Fruit fly (Drosophila melanogaster) whole organism, embryonic: ENCODE data around the gene CNMaR.
A peak's percentile ranks its signal among the peaks of the same experiment; 100 is the strongest.

Experiments used
- Abd-B ChIP-seq: fragments of 200-800 bp; sonication (Bioruptor generic); optimal IDR thresholded peaks from 2 replicates; lab custom pipeline; 2018; ENCODE audit warnings: missing biosample characterization, mild to moderate bottlenecking, missing genetic modification characterization, moderate library complexity
- BEAF-32 ChIP-seq: fragments of 200-800 bp; sonication (Bioruptor generic); optimal IDR thresholded peaks from 3 replicates; lab custom pipeline; 2017; ENCODE audit warnings: missing biosample characterization, missing genetic modification characterization, mild to moderate bottlenecking, moderate library complexity, missing genetic modification reagents
- Bgb ChIP-seq: fragments of 200-800 bp; sonication (Bioruptor generic); IDR thresholded peaks from 2 replicates; pipeline ENCODE4 v1.3.6; 2022; ENCODE audit warnings: missing biosample characterization, missing genetic modification characterization; ENCODE audit not compliant: partially characterized antibody
- BtbVII ChIP-seq: fragments of 200-800 bp; sonication (Bioruptor generic); optimal IDR thresholded peaks from 3 replicates; lab custom pipeline; 2017; ENCODE audit warnings: missing biosample characterization, mild to moderate bottlenecking, missing genetic modification characterization
- C15 ChIP-seq: fragments of 200-800 bp; sonication (Bioruptor generic); IDR thresholded peaks from 3 replicates; pipeline ENCODE4 v1.3.6; 2022; ENCODE audit warnings: missing biosample characterization, missing genetic modification characterization
- CG1233 ChIP-seq: fragments of 200-800 bp; sonication (Bioruptor generic); optimal IDR thresholded peaks from 4 replicates; lab custom pipeline; 2018; ENCODE audit warnings: missing biosample characterization, mild to moderate bottlenecking, missing genetic modification characterization
- CG12391 ChIP-seq: fragments of 200-800 bp; sonication (Bioruptor generic); optimal IDR thresholded peaks from 3 replicates; lab custom pipeline; 2018; ENCODE audit warnings: missing biosample characterization, mild to moderate bottlenecking, missing genetic modification characterization, moderate library complexity
- CG13287 ChIP-seq: fragments of 200-800 bp; sonication (Bioruptor generic); IDR thresholded peaks from 2 replicates; pipeline ENCODE4 v1.3.6; 2022; ENCODE audit warnings: missing biosample characterization, missing genetic modification characterization; ENCODE audit not compliant: partially characterized antibody
- CG14050 ChIP-seq: fragments of 200-800 bp; sonication (Bioruptor generic); IDR thresholded peaks from 3 replicates; pipeline ENCODE4 v1.3.6; 2022; ENCODE audit warnings: missing biosample characterization, missing genetic modification characterization
- CG17385 ChIP-seq: fragments of 200-800 bp; sonication (Bioruptor generic); optimal IDR thresholded peaks from 3 replicates; lab custom pipeline; 2018; ENCODE audit warnings: missing biosample characterization, mild to moderate bottlenecking, missing genetic modification characterization
- CG17829 ChIP-seq: fragments of 200-800 bp; optimal IDR thresholded peaks from 2 replicates; lab custom pipeline; 2019; ENCODE audit warnings: missing biosample characterization, mild to moderate bottlenecking, missing genetic modification characterization, moderate library complexity
- CG2129 ChIP-seq: fragments of 200-800 bp; sonication (Bioruptor generic); IDR thresholded peaks from 2 replicates; pipeline ENCODE4 v1.3.6; 2022; ENCODE audit warnings: missing biosample characterization, missing genetic modification characterization; ENCODE audit not compliant: partially characterized antibody
- CG34376 ChIP-seq: fragments of 200-800 bp; sonication (Bioruptor generic); optimal IDR thresholded peaks from 2 replicates; lab custom pipeline; 2018; ENCODE audit warnings: missing biosample characterization, mild to moderate bottlenecking, missing genetic modification characterization
- CG34422 ChIP-seq: fragments of 200-800 bp; sonication (Bioruptor generic); IDR thresholded peaks from 3 replicates; pipeline ENCODE4 v1.3.6; 2022; ENCODE audit warnings: missing biosample characterization, missing genetic modification characterization
- CG3726 ChIP-seq: fragments of 200-800 bp; sonication (Bioruptor generic); IDR thresholded peaks from 3 replicates; pipeline ENCODE4, ENCODE4 v1.3.6; 2022; ENCODE audit warnings: missing biosample characterization, missing genetic modification characterization
- CG6272 ChIP-seq: fragments of 200-800 bp; sonication (Bioruptor generic); IDR thresholded peaks from 2 replicates; pipeline ENCODE4 v1.3.6; 2022; ENCODE audit warnings: missing biosample characterization, missing genetic modification characterization
- CG7928 ChIP-seq: fragments of 200-800 bp; sonication (Bioruptor generic); optimal IDR thresholded peaks from 2 replicates; lab custom pipeline; 2017; ENCODE audit warnings: missing biosample characterization, mild to moderate bottlenecking, missing genetic modification characterization
- CG7963 ChIP-seq: fragments of 200-800 bp; sonication (Bioruptor generic); IDR thresholded peaks from 3 replicates; pipeline ENCODE4 v1.3.6; 2022; ENCODE audit warnings: missing biosample characterization, missing genetic modification characterization; ENCODE audit not compliant: partially characterized antibody
- CG7987 ChIP-seq: fragments of 200-800 bp; sonication (Bioruptor generic); optimal IDR thresholded peaks from 2 replicates; lab custom pipeline; 2018; ENCODE audit warnings: missing biosample characterization, mild to moderate bottlenecking, missing genetic modification characterization, moderate library complexity
- Dll ChIP-seq: fragments of 200-800 bp; sonication (Bioruptor generic); IDR thresholded peaks from 4 replicates; pipeline ENCODE4 v1.3.6; 2022; ENCODE audit warnings: missing biosample characterization, missing genetic modification characterization; ENCODE audit not compliant: partially characterized antibody
- Doc3 ChIP-seq: fragments of 200-800 bp; sonication (Bioruptor generic); IDR thresholded peaks from 3 replicates; pipeline ENCODE4 v1.3.6; 2022; ENCODE audit warnings: missing biosample characterization, missing genetic modification characterization; ENCODE audit not compliant: partially characterized antibody
- Dp ChIP-seq: fragments of 200-800 bp; sonication (Bioruptor generic); optimal IDR thresholded peaks from 2 replicates; lab custom pipeline; 2018; ENCODE audit warnings: missing biosample characterization, mild to moderate bottlenecking, missing genetic modification characterization, moderate library complexity
- E2f2 ChIP-seq: fragments of 200-800 bp; sonication (Bioruptor generic); IDR thresholded peaks from 2 replicates; pipeline ENCODE4 v1.3.6; 2022; ENCODE audit warnings: missing biosample characterization, missing genetic modification characterization
- Elba2 ChIP-seq: fragments of 200-800 bp; sonication (Bioruptor generic); optimal IDR thresholded peaks from 3 replicates; lab custom pipeline; 2016; ENCODE audit warnings: missing biosample characterization, missing genetic modification characterization
- Fer1 ChIP-seq: fragments of 200-800 bp; sonication (Bioruptor generic); optimal IDR thresholded peaks from 2 replicates; lab custom pipeline; 2017; ENCODE audit warnings: missing biosample characterization, mild to moderate bottlenecking, missing genetic modification characterization
- HmgZ ChIP-seq: fragments of 200-800 bp; sonication (Bioruptor generic); optimal IDR thresholded peaks from 2 replicates; lab custom pipeline; 2018; ENCODE audit warnings: missing biosample characterization, mild to moderate bottlenecking, missing genetic modification characterization
- Hr51 ChIP-seq, 2 experiments: fragments of 200-800 bp; sonication (Bioruptor generic); optimal IDR thresholded peaks; 2 replicates in 1 of 2; 3 replicates in 1 of 2; lab custom pipeline; 2016 to 2018; ENCODE audit warnings: missing biosample characterization in 2 of 2, missing genetic modification characterization in 2 of 2, mild to moderate bottlenecking in 1 of 2, moderate library complexity in 1 of 2
- MESR4 ChIP-seq: fragments of 200-800 bp; sonication (Bioruptor generic); optimal IDR thresholded peaks from 2 replicates; lab custom pipeline; 2018; ENCODE audit warnings: missing biosample characterization, mild to moderate bottlenecking, missing genetic modification characterization, moderate library complexity
- Med ChIP-seq: fragments of 200-800 bp; sonication (Bioruptor generic); peaks from one replicate; lab custom pipeline; 2016; ENCODE audit warnings: missing biosample characterization, missing genetic modification characterization, mild to moderate bottlenecking, inconsistent platforms, moderate library complexity
- Opbp ChIP-seq: fragments of 200-800 bp; sonication (Bioruptor generic); IDR thresholded peaks from 3 replicates; pipeline ENCODE4 v1.3.6; 2022; ENCODE audit warnings: missing biosample characterization, missing genetic modification characterization; ENCODE audit not compliant: partially characterized antibody
- Taf1 ChIP-seq: fragments of 200-800 bp; sonication (Bioruptor generic); IDR thresholded peaks from 2 replicates; pipeline ENCODE4 v1.3.6; 2022; ENCODE audit warnings: missing biosample characterization, missing genetic modification characterization
- bbx ChIP-seq: fragments of 200-800 bp; sonication (Bioruptor generic); IDR thresholded peaks from 2 replicates; pipeline ENCODE4 v1.3.6; 2022; ENCODE audit warnings: missing biosample characterization, missing genetic modification characterization; ENCODE audit not compliant: partially characterized antibody
- caup ChIP-seq: fragments of 200-800 bp; sonication (Bioruptor generic); optimal IDR thresholded peaks from 3 replicates; lab custom pipeline; 2017; ENCODE audit warnings: missing biosample characterization, mild to moderate bottlenecking, missing genetic modification characterization, moderate library complexity; ENCODE audit not compliant: severe bottlenecking
- chm ChIP-seq: fragments of 200-800 bp; sonication (Bioruptor generic); IDR thresholded peaks from 2 replicates; pipeline ENCODE4 v1.3.6; 2022; ENCODE audit warnings: missing biosample characterization, missing genetic modification characterization
- croc ChIP-seq: fragments of 200-800 bp; sonication (Bioruptor generic); conservative IDR thresholded peaks from 3 replicates; pipeline ENCODE4 v1.3.6; 2022; ENCODE audit warnings: missing biosample characterization, missing genetic modification characterization
- exex ChIP-seq: fragments of 200-800 bp; sonication (Bioruptor generic); optimal IDR thresholded peaks from 4 replicates; lab custom pipeline; 2018; ENCODE audit warnings: missing biosample characterization, mild to moderate bottlenecking, missing genetic modification characterization, moderate library complexity
- gem ChIP-seq: fragments of 200-800 bp; sonication (Bioruptor generic); optimal IDR thresholded peaks from 2 replicates; lab custom pipeline; 2019; ENCODE audit warnings: missing biosample characterization, mild to moderate bottlenecking, missing genetic modification characterization, moderate library complexity
- hbn ChIP-seq: fragments of 200-800 bp; sonication (Bioruptor generic); IDR thresholded peaks from 2 replicates; pipeline ENCODE4 v1.3.6; 2022; ENCODE audit warnings: missing biosample characterization, missing genetic modification characterization; ENCODE audit not compliant: partially characterized antibody
- mam ChIP-seq: fragments of 200-800 bp; sonication (Bioruptor generic); optimal IDR thresholded peaks from 3 replicates; lab custom pipeline; 2016; ENCODE audit warnings: missing biosample characterization, missing genetic modification characterization
- phol ChIP-seq: fragments of 200-800 bp; sonication (Bioruptor generic); optimal IDR thresholded peaks from 3 replicates; lab custom pipeline; 2018; ENCODE audit warnings: missing biosample characterization, mild to moderate bottlenecking, missing genetic modification characterization, moderate library complexity
- salm ChIP-seq: fragments of 200-800 bp; sonication (Bioruptor generic); optimal IDR thresholded peaks from 2 replicates; lab custom pipeline; 2018; ENCODE audit warnings: missing biosample characterization, mild to moderate bottlenecking, missing genetic modification characterization
- shn ChIP-seq: fragments of 200-800 bp; sonication (Bioruptor generic); optimal IDR thresholded peaks from 3 replicates; lab custom pipeline; 2016; ENCODE audit warnings: missing biosample characterization, missing genetic modification characterization
- slp2 ChIP-seq: fragments of 200-800 bp; sonication (Bioruptor generic); optimal IDR thresholded peaks from 2 replicates; lab custom pipeline; 2016; ENCODE audit warnings: missing biosample characterization, missing genetic modification characterization
- stwl ChIP-seq: fragments of 200-800 bp; sonication (Bioruptor generic); optimal IDR thresholded peaks from 3 replicates; lab custom pipeline; 2018; ENCODE audit warnings: missing biosample characterization, mild to moderate bottlenecking, missing genetic modification characterization, moderate library complexity
- tio ChIP-seq: fragments of 200-800 bp; sonication (Bioruptor generic); optimal IDR thresholded peaks from 2 replicates; lab custom pipeline; 2017; ENCODE audit warnings: missing biosample characterization, missing genetic modification characterization, inconsistent platforms
- toy ChIP-seq: fragments of 200-800 bp; sonication (Bioruptor generic); IDR thresholded peaks from 2 replicates; pipeline ENCODE4 v1.3.6; 2022; ENCODE audit warnings: missing biosample characterization, missing genetic modification characterization
- trh ChIP-seq: fragments of 200-800 bp; sonication (Bioruptor generic); optimal IDR thresholded peaks from 2 replicates; lab custom pipeline; 2016; ENCODE audit warnings: missing biosample characterization, missing genetic modification characterization

Gene CNMaR

dm6 chr3L:9678994-9679393, 35.1 kb downstream of the CNMaR start, which contains the start of the genes fry and CG16717 (continued):
- TF ChIP-seq CG3726, result no peak
- no peak for TF ChIP-seq CG1233 (GFP tag; lab: Kevin White, UChicago)
- no peak for TF ChIP-seq salm (tag; lab: Kevin White, UChicago)
- TF ChIP-seq toy, result no peak
- peak; percentile 21 for TF ChIP-seq phol (tag; lab: Kevin White, UChicago)
- TF ChIP-seq HmgZ (tag; lab: Kevin White, UChicago), result peak; percentile 15
- no peak for TF ChIP-seq tio (GFP tag; lab: Kevin White, UChicago)
- TF ChIP-seq mam (GFP tag; lab: Kevin White, UChicago), result no peak
- peak; percentile 92 for TF ChIP-seq CG17385 (GFP tag; lab: Kevin White, UChicago)
- TF ChIP-seq CG17829, result no peak
- no peak for TF ChIP-seq caup (GFP tag; lab: Kevin White, UChicago)
- TF ChIP-seq CG12391 (tag; lab: Kevin White, UChicago), result no peak
- peak; percentile 85 for TF ChIP-seq CG34376 (GFP tag; lab: Kevin White, UChicago)
- peak; percentile 32 for TF ChIP-seq Med (GFP tag; lab: Kevin White, UChicago)
- TF ChIP-seq Elba2 (GFP tag; lab: Kevin White, UChicago), result peak; percentile 48
- TF ChIP-seq Doc3 (GFP tag; lab: Robert Waterston, UW), result peak; percentile 69
- peak; percentile 52; the same call in 1 of the 3 replicates for TF ChIP-seq CG34422 (GFP tag; lab: Robert Waterston, UW)
- peak; percentile 93 for TF ChIP-seq CG7928 (GFP tag; lab: Kevin White, UChicago)
- peak; percentile 16; the same call in 1 of the 2 replicates for TF ChIP-seq E2f2 (GFP tag; lab: Robert Waterston, UW)
- TF ChIP-seq stwl, result peak; percentile 67
- peak; percentile 25; the same call in 1 of the 2 replicates for TF ChIP-seq CG2129 (GFP tag; lab: Robert Waterston, UW)
- no peak for TF ChIP-seq Hr51 (GFP tag; optimal IDR thresholded peaks at IDR 0.05; lab: Kevin White, UChicago)
- no peak for TF ChIP-seq CG14050 (GFP tag; lab: Robert Waterston, UW)
- TF ChIP-seq BtbVII (GFP tag; lab: Kevin White, UChicago), result peak; percentile 33
- no peak for TF ChIP-seq croc
- peak; percentile 68 for TF ChIP-seq exex (tag; lab: Kevin White, UChicago)
- TF ChIP-seq bbx, result peak; percentile 61; the same call in 1 of the 2 replicates
- no peak for TF ChIP-seq CG7963 (GFP tag; lab: Robert Waterston, UW)
- peak; percentile 82 for TF ChIP-seq CG13287 (GFP tag; lab: Robert Waterston, UW)
- TF ChIP-seq trh, result no peak
- no peak for TF ChIP-seq Abd-B (GFP tag; lab: Kevin White, UChicago)
- TF ChIP-seq hbn (GFP tag; lab: Robert Waterston, UW), result peak; percentile 73
- TF ChIP-seq Taf1 (GFP tag; lab: Robert Waterston, UW), result no peak
- TF ChIP-seq chm, result no peak
- TF ChIP-seq C15 (GFP tag; lab: Robert Waterston, UW), result no peak
- no peak for TF ChIP-seq gem (tag; lab: Kevin White, UChicago)
- TF ChIP-seq CG7987, result no peak
- TF ChIP-seq slp2, result no peak
- TF ChIP-seq Dp (GFP tag; lab: Kevin White, UChicago), result peak; percentile 31
- no peak for TF ChIP-seq shn (GFP tag; lab: Kevin White, UChicago)
- TF ChIP-seq CG6272 (GFP tag; lab: Robert Waterston, UW), result no peak
- TF ChIP-seq Bgb (GFP tag; lab: Robert Waterston, UW), result peak; percentile 68; the same call in 1 of the 2 replicates
- TF ChIP-seq BEAF-32 (GFP tag; lab: Kevin White, UChicago), result peak; percentile 67
- TF ChIP-seq Opbp (GFP tag; lab: Robert Waterston, UW), result peak; percentile 69; the same call in 2 of the 3 replicates
- peak; percentile 68 for TF ChIP-seq Dll
- peak; percentile 29 for TF ChIP-seq MESR4 (GFP tag; lab: Kevin White, UChicago)
- peak; percentile 26 for TF ChIP-seq Fer1 (GFP tag; lab: Kevin White, UChicago)
